Worm (Caenorhabditis elegans) whole organism, L4/young adult: Measurements from ENCODE around the gene F01D5.2.

Experiments used
- W03F9.2 ChIP-seq: fragments of 150-350 bp; optimal IDR thresholded peaks from 2 replicates; lab custom pipeline; 2014; ENCODE audit warnings: missing biosample characterization, missing genetic modification characterization
- dao-5 ChIP-seq: sonication (generic microtip); optimal IDR thresholded peaks from 2 replicates; lab custom pipeline; 2016; ENCODE audit warnings: missing genotype, missing genetic modification characterization, moderate library complexity, missing compliant biosample characterization
- him-1 ChIP-seq: sonication (generic microtip); optimal IDR thresholded peaks from 2 replicates; lab custom pipeline; 2016; ENCODE audit warnings: missing genotype, missing genetic modification reagents, missing genetic modification characterization, missing compliant biosample characterization

DNA sequence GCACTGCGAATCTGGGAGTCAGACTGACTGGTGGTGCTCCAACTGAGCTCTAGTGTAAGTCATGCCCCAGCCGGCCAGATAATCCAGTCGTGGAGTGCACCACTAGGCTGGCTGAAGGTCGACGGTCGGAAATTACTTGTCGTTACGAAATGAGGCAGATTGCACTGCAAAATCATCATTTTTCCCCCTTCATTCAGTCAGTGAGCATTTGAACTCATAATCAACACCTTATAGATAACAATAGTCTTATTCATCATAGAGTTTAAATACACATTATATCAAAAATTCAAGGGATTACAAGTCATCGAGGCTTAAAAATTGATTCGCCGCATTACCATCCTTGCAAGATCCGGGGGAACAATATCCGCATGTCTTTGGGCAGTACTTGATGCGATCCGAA, 17.0 kb downstream of the F01D5.2 start:
- TF ChIP-seq him-1 (no peak), dao-5 (tag; lab: Kevin White, UChicago) (no peak), W03F9.2 (tag; lab: Kevin White, UChicago) (no peak)
